Fruit fly (Drosophila melanogaster): ENCODE data around the gene CG14408.

The CG14408 gene

DNA sequence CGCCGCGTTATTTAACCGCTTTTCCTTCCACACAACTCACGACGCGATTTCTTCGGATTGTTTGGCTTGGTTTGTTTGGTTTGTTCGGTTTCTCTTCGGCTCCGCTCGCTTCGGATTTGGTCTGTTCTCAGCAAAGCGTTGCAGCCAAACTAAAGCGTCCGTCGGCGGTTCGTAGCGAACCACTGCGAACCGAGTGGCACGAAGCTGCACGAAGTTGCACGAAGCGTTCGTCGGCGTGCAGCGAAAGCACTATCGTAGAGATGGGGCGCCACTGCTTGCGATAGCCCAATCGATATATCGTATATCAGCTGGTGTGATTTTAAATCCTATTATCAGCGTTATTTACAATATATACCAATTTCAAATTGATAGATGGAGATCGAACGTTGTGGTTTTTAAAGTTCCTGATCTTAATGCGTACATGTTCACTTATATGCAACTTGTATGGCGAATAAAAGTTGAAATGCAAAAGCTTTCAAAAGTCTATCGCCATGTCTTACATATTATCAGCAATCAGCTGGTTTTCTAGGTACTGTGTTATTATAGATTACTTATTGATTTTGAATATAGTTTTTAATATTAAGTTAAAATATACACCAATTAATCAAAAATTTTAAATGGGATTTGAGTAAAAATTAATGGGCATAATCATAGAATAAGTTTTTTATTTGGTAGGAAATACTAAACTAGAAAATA is 5.8 kb downstream of the CG14408 start, which contains the start of gene rut:
TSS of gene rut (minus strand) at position 152 of the 696 bp plus-strand sequence.
- TF ChIP-seq eg (GFP tag; IDR thresholded peaks at IDR 0.05) (peak; percentile 16; the same call in 1 of the 3 replicates), spab (GFP tag; optimal IDR thresholded peaks at IDR 0.05) (no peak), Ets96B (tag; optimal IDR thresholded peaks at IDR 0.05) (no peak), fd85E (GFP tag; optimal IDR thresholded peaks at IDR 0.05) (no peak), CG10631 (GFP tag; optimal IDR thresholded peaks at IDR 0.05) (no peak), Ets21C (GFP tag; optimal IDR thresholded peaks at IDR 0.05) (no peak), Gug (GFP tag; IDR thresholded peaks at IDR 0.05) (no peak), cyc (GFP tag; optimal IDR thresholded peaks at IDR 0.05) (no peak), Eip75B (GFP tag; optimal IDR thresholded peaks at IDR 0.05) (peak; percentile 16), dsx (GFP tag; optimal IDR thresholded peaks at IDR 0.05; ENCODE audit: poor library complexity, severe bottlenecking) (no peak), Blimp-1 (GFP tag; optimal IDR thresholded peaks at IDR 0.05) (no peak), esn (GFP tag; optimal IDR thresholded peaks at IDR 0.05) (no peak), CG31627 (GFP tag; optimal IDR thresholded peaks at IDR 0.05) (peak; percentile 18), pdm3 (GFP tag; optimal IDR thresholded peaks at IDR 0.05) (no peak), CG11902 (GFP tag; optimal IDR thresholded peaks at IDR 0.05) (no peak), net (GFP tag; optimal IDR thresholded peaks at IDR 0.05) (peak; percentile 10), topi (GFP tag; optimal IDR thresholded peaks at IDR 0.05) (no peak), fkh (GFP tag; optimal IDR thresholded peaks at IDR 0.05) (peak; percentile 35), CG16779 (tag; optimal IDR thresholded peaks at IDR 0.05) (no peak), CG32006 (GFP tag; optimal IDR thresholded peaks at IDR 0.05) (no peak), CG1621 (tag; optimal IDR thresholded peaks at IDR 0.05) (no peak), ss (GFP tag; optimal IDR thresholded peaks at IDR 0.05) (peak in 1 of 2 experiments; percentile 7), fd59A (GFP tag; optimal IDR thresholded peaks at IDR 0.05) (no peak), Smox (GFP tag; optimal IDR thresholded peaks at IDR 0.05) (no peak), CG6854 (GFP tag; optimal IDR thresholded peaks at IDR 0.05) (peak; percentile 5), CG6276 (GFP tag; optimal IDR thresholded peaks at IDR 0.05) (no peak), CG9139 (GFP tag; optimal IDR thresholded peaks at IDR 0.05) (no peak), CG4318 (GFP tag; optimal IDR thresholded peaks at IDR 0.05) (no peak), CG11294 (GFP tag; IDR thresholded peaks at IDR 0.05) (no peak), Hr38 (GFP tag; optimal IDR thresholded peaks at IDR 0.05) (no peak), acj6 (GFP tag; optimal IDR thresholded peaks at IDR 0.05) (no peak), CG15336 (GFP tag; IDR thresholded peaks at IDR 0.05) (no peak), Eip78C (GFP tag) (peak; percentile 47), CG3919 (GFP tag; optimal IDR thresholded peaks at IDR 0.05) (peak; percentile 36), dac (GFP tag; optimal IDR thresholded peaks at IDR 0.05) (no peak), CG8319 (GFP tag; optimal IDR thresholded peaks at IDR 0.05) (no peak), Eip93F (GFP tag; optimal IDR thresholded peaks at IDR 0.05) (no peak), vri (GFP tag; optimal IDR thresholded peaks at IDR 0.05) (peak; percentile 2), CG8119 (GFP tag; IDR thresholded peaks at IDR 0.05) (no peak), lz (GFP tag; optimal IDR thresholded peaks at IDR 0.05) (peak; percentile 14), Sox15 (GFP tag; optimal IDR thresholded peaks at IDR 0.05) (no peak), CG10669 (GFP tag; optimal IDR thresholded peaks at IDR 0.05) (no peak), CG6808 (GFP tag; optimal IDR thresholded peaks at IDR 0.05) (no peak), salr (GFP tag; optimal IDR thresholded peaks at IDR 0.05) (no peak), CG3032 (tag; optimal IDR thresholded peaks at IDR 0.05) (no peak), CG6792 (GFP tag; optimal IDR thresholded peaks at IDR 0.05) (no peak), CG11762 (GFP tag; optimal IDR thresholded peaks at IDR 0.05; ENCODE audit: insufficient read depth) (no peak), svp (GFP tag) (peak; percentile 67), achi (GFP tag; optimal IDR thresholded peaks at IDR 0.05) (no peak), Lpt (GFP tag; optimal IDR thresholded peaks at IDR 0.05) (no peak), CG8632 (GFP tag; optimal IDR thresholded peaks at IDR 0.05) (no peak)
